Worm (Caenorhabditis elegans) whole organism, midembryonic: ENCODE results near the gene C17B7.5.

Experiments
- T22C8.4 ChIP-seq: fragments of 200-800 bp; sonication (Bioruptor generic); IDR thresholded peaks from 2 replicates; pipeline ENCODE4 v1.3.6; 2022; ENCODE audit warnings: missing genetic modification characterization, missing compliant biosample characterization
- cog-1 ChIP-seq: sonication (generic microtip); optimal IDR thresholded peaks from 2 replicates; lab custom pipeline; 2016; ENCODE audit warnings: missing genetic modification characterization, missing compliant biosample characterization
- flt-1 ChIP-seq: fragments of 200-800 bp; sonication (Bioruptor generic); IDR thresholded peaks from 2 replicates; pipeline ENCODE4 v1.3.6; 2022; ENCODE audit warnings: missing genetic modification characterization, missing compliant biosample characterization
- klf-2 ChIP-seq: fragments of 200-800 bp; sonication (Bioruptor generic); conservative IDR thresholded peaks from 2 replicates; pipeline ENCODE4 v1.3.6; 2022; ENCODE audit warnings: missing genetic modification reagents, missing genetic modification characterization, missing compliant biosample characterization
- med-1 ChIP-seq: sonication (generic microtip); optimal IDR thresholded peaks from 2 replicates; lab custom pipeline; 2017; ENCODE audit warnings: missing genetic modification characterization, mild to moderate bottlenecking, missing compliant biosample characterization, antibody characterized with exemption, missing genetic modification reagents; ENCODE audit not compliant: insufficient read depth
- ref-1 ChIP-seq: fragments of 200-800 bp; sonication (Bioruptor generic); conservative IDR thresholded peaks from 2 replicates; pipeline ENCODE4 v1.3.6; 2022; ENCODE audit warnings: missing genetic modification reagents, missing genetic modification characterization, missing compliant biosample characterization
- tab-1 ChIP-seq: fragments of 200-800 bp; sonication (Bioruptor generic); IDR thresholded peaks from 2 replicates; pipeline ENCODE4 v1.3.6; 2022; ENCODE audit warnings: missing genetic modification characterization, missing compliant biosample characterization
- ztf-23 ChIP-seq: fragments of 200-800 bp; sonication (Bioruptor generic); IDR thresholded peaks from 2 replicates; pipeline ENCODE4 v1.3.6; 2022; ENCODE audit warnings: missing genetic modification reagents, missing genetic modification characterization, missing compliant biosample characterization
- ztf-29 ChIP-seq: fragments of 200-800 bp; sonication (Bioruptor generic); IDR thresholded peaks from 2 replicates; pipeline ENCODE4 v1.3.6; 2022; ENCODE audit warnings: missing genetic modification reagents, missing genetic modification characterization, missing compliant biosample characterization

C17B7.5 gene

ce11 chrV:3341906-3342305 is 8.5 kb downstream of the C17B7.5 start, which contains the start of gene C17B7.10:
Gene C17B7.10 (minus strand): TSS chrV:3342006.
- TF ChIP-seq tab-1 (GFP tag; lab: Robert Waterston, UW) (no peak), med-1 (GFP tag; lab: Kevin White, UChicago) (no peak), flt-1 (GFP tag; lab: Robert Waterston, UW) (no peak), cog-1 (tag; lab: Kevin White, UChicago) (no peak), ztf-23 (GFP tag; lab: Robert Waterston, UW) (no peak), klf-2 (no peak), T22C8.4 (GFP tag; lab: Robert Waterston, UW) (no peak), ref-1 (GFP tag; lab: Robert Waterston, UW) (no peak), ztf-29 (GFP tag; lab: Robert Waterston, UW) (no peak)

ce11 chrV:3342504-3342903 is 9.1 kb downstream of the C17B7.5 start, which contains the start of gene C17B7.3:
Gene C17B7.3 (plus strand): TSS chrV:3342804.
- no peak for TF ChIP-seq flt-1 (GFP tag; lab: Robert Waterston, UW)
- no peak for TF ChIP-seq med-1 (GFP tag; lab: Kevin White, UChicago)
- TF ChIP-seq klf-2, result no peak
- no peak for TF ChIP-seq T22C8.4 (GFP tag; lab: Robert Waterston, UW)
- no peak for TF ChIP-seq ref-1 (GFP tag; lab: Robert Waterston, UW)
- no peak for TF ChIP-seq ztf-29 (GFP tag; lab: Robert Waterston, UW)
- TF ChIP-seq cog-1 (tag; lab: Kevin White, UChicago), result no peak
- TF ChIP-seq tab-1 (GFP tag; lab: Robert Waterston, UW), result no peak
- TF ChIP-seq ztf-23 (GFP tag; lab: Robert Waterston, UW), result no peak

- TF ChIP-seq ztf-23 (GFP tag; lab: Robert Waterston, UW), result no peak
- TF ChIP-seq tab-1 (GFP tag; lab: Robert Waterston, UW), result no peak
- no peak for TF ChIP-seq cog-1 (tag; lab: Kevin White, UChicago)
- no peak for TF ChIP-seq med-1 (GFP tag; lab: Kevin White, UChicago)
- TF ChIP-seq ztf-29 (GFP tag; lab: Robert Waterston, UW), result no peak
- TF ChIP-seq flt-1 (GFP tag; lab: Robert Waterston, UW), result no peak
- TF ChIP-seq T22C8.4 (GFP tag; lab: Robert Waterston, UW), result no peak
- no peak for TF ChIP-seq klf-2
- no peak for TF ChIP-seq ref-1 (GFP tag; lab: Robert Waterston, UW)
Measured at ce11 chrV:3344001-3344400, 10.6 kb downstream of the C17B7.5 start.

- TF ChIP-seq flt-1 (GFP tag; lab: Robert Waterston, UW), result no peak
- TF ChIP-seq ztf-23 (GFP tag; lab: Robert Waterston, UW), result no peak
- TF ChIP-seq T22C8.4 (GFP tag; lab: Robert Waterston, UW), result no peak
- TF ChIP-seq ref-1 (GFP tag; lab: Robert Waterston, UW), result no peak
- TF ChIP-seq ztf-29 (GFP tag; lab: Robert Waterston, UW), result no peak
- TF ChIP-seq tab-1 (GFP tag; lab: Robert Waterston, UW), result no peak
- no peak for TF ChIP-seq med-1 (GFP tag; lab: Kevin White, UChicago)
- no peak for TF ChIP-seq klf-2
- TF ChIP-seq cog-1 (tag; lab: Kevin White, UChicago), result no peak
Measured at ce11 chrV:3346434-3347019, 13.1 kb downstream of the C17B7.5 start, which contains the start of gene fbxa-65. Gene fbxa-65 (minus strand): TSS chrV:3346484.

- TF ChIP-seq ref-1 (GFP tag; lab: Robert Waterston, UW) (no peak), T22C8.4 (GFP tag; lab: Robert Waterston, UW) (no peak), tab-1 (GFP tag; lab: Robert Waterston, UW) (no peak), med-1 (GFP tag; lab: Kevin White, UChicago) (no peak)
Measured at ce11 chrV:3347486-3347885, 14.1 kb downstream of the C17B7.5 start.

- TF ChIP-seq cog-1 (tag; lab: Kevin White, UChicago), result no peak
- no peak for TF ChIP-seq klf-2
- TF ChIP-seq T22C8.4 (GFP tag; lab: Robert Waterston, UW), result no peak
- no peak for TF ChIP-seq med-1 (GFP tag; lab: Kevin White, UChicago)
- TF ChIP-seq ztf-29 (GFP tag; lab: Robert Waterston, UW), result no peak
- no peak for TF ChIP-seq ref-1 (GFP tag; lab: Robert Waterston, UW)
- TF ChIP-seq ztf-23 (GFP tag; lab: Robert Waterston, UW), result no peak
- no peak for TF ChIP-seq flt-1 (GFP tag; lab: Robert Waterston, UW)
- TF ChIP-seq tab-1 (GFP tag; lab: Robert Waterston, UW), result no peak
Measured at ce11 chrV:3349877-3350276, 16.4 kb downstream of the C17B7.5 start, which contains the start of gene C17B7.15. Gene C17B7.15 (plus strand): TSS chrV:3350177.

ce11 chrV:3351266-3351665 is 17.8 kb downstream of the C17B7.5 start, which contains the start of gene str-63:
Gene str-63 (plus strand): TSS chrV:3351566.
- no peak for TF ChIP-seq ztf-23 (GFP tag; lab: Robert Waterston, UW)
- TF ChIP-seq flt-1 (GFP tag; lab: Robert Waterston, UW), result no peak
- TF ChIP-seq T22C8.4 (GFP tag; lab: Robert Waterston, UW), result no peak
- TF ChIP-seq med-1 (GFP tag; lab: Kevin White, UChicago), result no peak

ce11 chrV:3352925-3353324 is 19.5 kb downstream of the C17B7.5 start, which contains the start of gene C17B7.12:
Gene C17B7.12 (plus strand): TSS chrV:3353225.
- TF ChIP-seq ztf-23 (GFP tag; lab: Robert Waterston, UW) (no peak), ztf-29 (GFP tag; lab: Robert Waterston, UW) (no peak), tab-1 (GFP tag; lab: Robert Waterston, UW) (no peak), flt-1 (GFP tag; lab: Robert Waterston, UW) (no peak), ref-1 (GFP tag; lab: Robert Waterston, UW) (no peak), klf-2 (no peak), cog-1 (tag; lab: Kevin White, UChicago) (no peak), med-1 (GFP tag; lab: Kevin White, UChicago) (no peak), T22C8.4 (GFP tag; lab: Robert Waterston, UW) (no peak)

ce11 chrV:3355544-3355943 is 22.1 kb downstream of the C17B7.5 start:
- TF ChIP-seq flt-1 (GFP tag; lab: Robert Waterston, UW) (no peak), tab-1 (GFP tag; lab: Robert Waterston, UW) (no peak), cog-1 (tag; lab: Kevin White, UChicago) (no peak), ztf-29 (GFP tag; lab: Robert Waterston, UW) (no peak), klf-2 (no peak), T22C8.4 (GFP tag; lab: Robert Waterston, UW) (no peak), med-1 (GFP tag; lab: Kevin White, UChicago) (no peak), ref-1 (GFP tag; lab: Robert Waterston, UW) (no peak), ztf-23 (GFP tag; lab: Robert Waterston, UW) (no peak)
